Worm (Caenorhabditis elegans) whole organism, early embryonic: ENCODE results near the gene lipl-1.

Source experiments
- B0310.2 ChIP-seq: sonication (generic microtip); optimal IDR thresholded peaks from 2 replicates; lab custom pipeline; 2016; ENCODE audit warnings: mild to moderate bottlenecking, missing genetic modification characterization, missing compliant biosample characterization
- F13C5.2 ChIP-seq: sonication (generic microtip); optimal IDR thresholded peaks from 2 replicates; lab custom pipeline; 2017; ENCODE audit warnings: mild to moderate bottlenecking, missing genetic modification characterization, inconsistent platforms, missing compliant biosample characterization
- aly-1 ChIP-seq: sonication (generic microtip); optimal IDR thresholded peaks from 2 replicates; lab custom pipeline; 2016; ENCODE audit warnings: missing genetic modification characterization, missing compliant biosample characterization
- ama-1 ChIP-seq: fragments of 150-350 bp; optimal IDR thresholded peaks from 2 replicates; lab custom pipeline; 2014
- ceh-13 ChIP-seq: fragments of 200-800 bp; sonication (Bioruptor generic); optimal IDR thresholded peaks from 2 replicates; lab custom pipeline; 2018; ENCODE audit warnings: mild to moderate bottlenecking, missing genetic modification characterization, missing compliant biosample characterization
- ets-7 ChIP-seq: sonication (generic microtip); optimal IDR thresholded peaks from 2 replicates; lab custom pipeline; 2016; ENCODE audit warnings: missing genotype, missing genetic modification characterization, missing compliant biosample characterization
- flt-1 ChIP-seq: fragments of 200-800 bp; sonication (Bioruptor generic); IDR thresholded peaks from 2 replicates; pipeline ENCODE4 v1.3.6; 2022; ENCODE audit warnings: missing genetic modification characterization, missing compliant biosample characterization
- hmbx-1 ChIP-seq: sonication (generic microtip); optimal IDR thresholded peaks from 2 replicates; lab custom pipeline; 2016; ENCODE audit warnings: mild to moderate bottlenecking, missing genetic modification characterization, missing compliant biosample characterization
- hnd-1 ChIP-seq: sonication (generic microtip); optimal IDR thresholded peaks from 2 replicates; lab custom pipeline; 2016; ENCODE audit warnings: missing genetic modification characterization, missing compliant biosample characterization
- pes-1 ChIP-seq: fragments of 200-800 bp; sonication (Bioruptor generic); IDR thresholded peaks from 2 replicates; pipeline ENCODE4 v1.3.6; 2022; ENCODE audit warnings: missing genetic modification reagents, missing genetic modification characterization, missing compliant biosample characterization
- sea-1 ChIP-seq: fragments of 200-800 bp; sonication (Bioruptor generic); conservative IDR thresholded peaks from 2 replicates; pipeline ENCODE4 v1.3.6; 2022; ENCODE audit warnings: missing genetic modification characterization, missing compliant biosample characterization
- tbx-11 ChIP-seq: fragments of 200-800 bp; sonication (Bioruptor generic); IDR thresholded peaks from 2 replicates; pipeline ENCODE4 v1.3.6; 2022; ENCODE audit warnings: missing genetic modification characterization, missing compliant biosample characterization
- tbx-37 ChIP-seq: fragments of 200-800 bp; sonication (Bioruptor generic); conservative IDR thresholded peaks from 2 replicates; pipeline ENCODE4 v1.3.6; 2022; ENCODE audit warnings: missing genetic modification reagents, missing genetic modification characterization, missing compliant biosample characterization
- tra-4 ChIP-seq: sonication (generic microtip); optimal IDR thresholded peaks from 2 replicates; lab custom pipeline; 2017; ENCODE audit warnings: missing genetic modification characterization, missing compliant biosample characterization

- no peak for TF ChIP-seq ama-1 (lab: Kevin White, UChicago)
- TF ChIP-seq sea-1 (GFP tag; lab: Robert Waterston, UW) = no peak
- TF ChIP-seq tbx-37 (GFP tag; lab: Robert Waterston, UW) = no peak
- TF ChIP-seq pes-1 (GFP tag; lab: Robert Waterston, UW) = no peak
- no peak for TF ChIP-seq aly-1 (tag; lab: Kevin White, UChicago)
- no peak for TF ChIP-seq hmbx-1
- no peak for TF ChIP-seq ets-7 (tag; lab: Kevin White, UChicago)
- no peak for TF ChIP-seq hnd-1
- TF ChIP-seq tra-4 (tag; lab: Kevin White, UChicago) = no peak
- TF ChIP-seq tbx-11 (GFP tag; lab: Robert Waterston, UW) = no peak
- no peak for TF ChIP-seq flt-1
- TF ChIP-seq B0310.2 (tag; lab: Kevin White, UChicago) = no peak
- TF ChIP-seq F13C5.2 (tag; lab: Kevin White, UChicago) = no peak
- no peak for TF ChIP-seq ceh-13 (GFP tag; lab: Kevin White, UChicago)
These were observed 24.0 kb upstream of the lipl-1 start, which contains the start of gene ttbk-7 for ce11 chrV:12895772-12896171.
